Worm (Caenorhabditis elegans): ENCODE measurements around the gene srx-43.
"Not testable (repeated sequence)": the region's sequence is repeated elsewhere in the genome, so short reads cannot be mapped to it uniquely, and the experiment has no call there.

DNA sequence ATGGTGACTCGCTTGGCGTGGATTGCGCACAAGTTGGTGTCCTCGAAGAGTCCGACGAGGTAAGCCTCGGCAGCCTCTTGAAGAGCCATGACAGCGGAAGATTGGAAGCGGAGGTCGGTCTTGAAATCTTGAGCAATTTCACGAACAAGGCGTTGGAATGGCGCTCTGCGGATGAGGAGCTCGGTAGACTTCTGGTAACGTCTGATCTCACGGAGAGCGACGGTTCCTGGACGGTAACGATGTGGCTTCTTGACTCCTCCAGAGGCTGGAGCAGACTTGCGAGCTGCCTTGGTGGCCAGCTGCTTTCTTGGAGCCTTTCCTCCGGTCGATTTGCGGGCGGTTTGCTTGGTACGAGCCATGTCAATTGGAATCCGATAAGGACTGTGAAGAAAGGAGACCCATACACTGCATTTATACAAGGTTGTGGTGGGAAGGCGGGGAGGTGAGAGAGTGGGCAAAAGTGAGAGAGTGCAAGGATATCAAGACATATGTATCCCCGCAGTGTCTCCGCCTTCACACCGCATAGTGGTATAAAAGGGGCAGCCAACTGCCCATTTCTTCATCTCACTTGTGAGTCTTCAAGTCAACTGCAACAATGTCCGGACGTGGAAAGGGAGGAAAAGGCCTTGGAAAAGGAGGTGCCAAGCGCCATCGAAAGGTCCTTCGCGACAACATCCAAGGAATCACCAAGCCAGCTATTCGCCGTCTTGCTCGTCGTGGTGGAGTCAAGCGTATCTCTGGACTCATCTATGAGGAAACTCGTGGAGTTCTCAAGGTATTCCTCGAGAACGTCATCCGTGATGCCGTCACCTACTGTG is 24.4 kb downstream of the srx-43 start, which contains the start of the genes his-2 and his-1:
- not testable (repeated sequence) for TF ChIP-seq ceh-48 (tag; optimal IDR thresholded peaks at IDR 0.05); elt-4 (tag; optimal IDR thresholded peaks at IDR 0.05); ceh-2 (tag; optimal IDR thresholded peaks at IDR 0.05); fkh-10 (GFP tag; optimal IDR thresholded peaks at IDR 0.05); pqm-1 (tag; optimal IDR thresholded peaks at IDR 0.05); unc-86 (tag; optimal IDR thresholded peaks at IDR 0.05); Y22D7AL.16 (tag; optimal IDR thresholded peaks at IDR 0.05); ceh-6 (GFP tag; optimal IDR thresholded peaks at IDR 0.05); hlh-30 (tag; optimal IDR thresholded peaks at IDR 0.05; ENCODE audit: insufficient read depth); nhr-11 (tag; optimal IDR thresholded peaks at IDR 0.05); F13H6.1 (tag; optimal IDR thresholded peaks at IDR 0.05)
- peak; percentile 73 for TF ChIP-seq ama-1 (optimal IDR thresholded peaks at IDR 0.05)
